Worm (Caenorhabditis elegans): ENCODE data around the gene pad-2.

- TF ChIP-seq ama-1 (optimal IDR thresholded peaks at IDR 0.05) (no peak), ama-1 (GFP tag; optimal IDR thresholded peaks at IDR 0.05) (no peak), bed-1 (GFP tag; IDR thresholded peaks at IDR 0.05) (no peak), unc-130 (GFP tag; optimal IDR thresholded peaks at IDR 0.05) (no peak), K11D2.4 (GFP tag; IDR thresholded peaks at IDR 0.05) (no peak), hmg-20 (GFP tag; IDR thresholded peaks at IDR 0.05) (no peak), F23B12.7 (tag; optimal IDR thresholded peaks at IDR 0.05; ENCODE audit: insufficient read depth) (no peak), Y67H2A.10 (GFP tag; conservative IDR thresholded peaks at IDR 0.05) (no peak)
Observed at ce11 chrIII:10320788-10321187, 41.9 kb downstream of the pad-2 start, which contains the start of gene sas-7.

Data from whole organism, young adult.